Worm (Caenorhabditis elegans): ENCODE results near the gene F55G11.8.

The F55G11.8 gene

ce11 chrIV:12936221-12936776 lies 26.3 kb upstream of the F55G11.8 start, which contains the start of the genes cld-1 and dod-21 (continued):
- TF ChIP-seq cey-2 (tag; optimal IDR thresholded peaks at IDR 0.05; ENCODE audit: borderline replicate concordance, insufficient read depth) = no peak

ce11 chrIV:12941254-12941653 lies 21.4 kb upstream of the F55G11.8 start, which contains the start of gene dod-24:
Gene dod-24 (minus strand): TSS chrIV:12941354.
- TF ChIP-seq dve-1 (tag; optimal IDR thresholded peaks at IDR 0.05; ENCODE audit: insufficient read depth) (no peak), lsy-2 (tag; optimal IDR thresholded peaks at IDR 0.05) (no peak), lin-38 (GFP tag; IDR thresholded peaks at IDR 0.05) (no peak), ama-1 (optimal IDR thresholded peaks at IDR 0.05) (no peak), ceh-44 (GFP tag; IDR thresholded peaks at IDR 0.05) (no peak), ceh-82 (tag; optimal IDR thresholded peaks at IDR 0.05) (no peak), egl-27 (tag; optimal IDR thresholded peaks at IDR 0.05) (no peak), mxl-3 (GFP tag; optimal IDR thresholded peaks at IDR 0.05) (no peak), cey-2 (tag; optimal IDR thresholded peaks at IDR 0.05; ENCODE audit: borderline replicate concordance, insufficient read depth) (no peak), zip-11 (GFP tag; IDR thresholded peaks at IDR 0.05) (no peak), set-16 (GFP tag; IDR thresholded peaks at IDR 0.05) (no peak), Y48G9A.11 (GFP tag; IDR thresholded peaks at IDR 0.05) (no peak)

- TF ChIP-seq lin-15B (tag; optimal IDR thresholded peaks at IDR 0.05) = no peak
- TF ChIP-seq lin-1 (GFP tag; IDR thresholded peaks at IDR 0.05) = no peak
- no peak for TF ChIP-seq zip-2 (tag; optimal IDR thresholded peaks at IDR 0.05)
- TF ChIP-seq daf-8 (GFP tag; IDR thresholded peaks at IDR 0.05) = no peak
- no peak for TF ChIP-seq daf-16 (GFP tag; optimal IDR thresholded peaks at IDR 0.05)
- no peak for TF ChIP-seq daf-16 (tag; optimal IDR thresholded peaks at IDR 0.05)
- no peak for TF ChIP-seq zag-1 (tag; optimal IDR thresholded peaks at IDR 0.05)
- TF ChIP-seq lsy-2 (tag; optimal IDR thresholded peaks at IDR 0.05) = no peak
- TF ChIP-seq ces-1 (GFP tag; optimal IDR thresholded peaks at IDR 0.05) = no peak
- no peak for TF ChIP-seq snpc-4 (tag; optimal IDR thresholded peaks at IDR 0.05)
- no peak for TF ChIP-seq arid-1 (GFP tag; conservative IDR thresholded peaks at IDR 0.05)
- no peak for TF ChIP-seq ctbp-1 (GFP tag; IDR thresholded peaks at IDR 0.05)
- no peak for TF ChIP-seq jun-1 (tag; optimal IDR thresholded peaks at IDR 0.05)
These were observed 20.0 kb upstream of the F55G11.8 start, which contains the start of gene dct-19 for ce11 chrIV:12942633-12943032. Gene dct-19 (plus strand): TSS chrIV:12942933.

ce11 chrIV:12946488-12946887 lies 16.1 kb upstream of the F55G11.8 start, which contains the start of gene F55G11.1:
Gene F55G11.1 (minus strand): TSS chrIV:12946588.
- TF ChIP-seq nhr-28 (tag; optimal IDR thresholded peaks at IDR 0.05) = no peak
- no peak for TF ChIP-seq arid-1 (GFP tag; conservative IDR thresholded peaks at IDR 0.05)
- TF ChIP-seq zip-11 (GFP tag; IDR thresholded peaks at IDR 0.05) = no peak
- TF ChIP-seq attf-4 (tag; optimal IDR thresholded peaks at IDR 0.05) = no peak
- TF ChIP-seq saeg-2 (GFP tag; IDR thresholded peaks at IDR 0.05) = no peak
- no peak for TF ChIP-seq dmd-6 (GFP tag; IDR thresholded peaks at IDR 0.05)
- TF ChIP-seq ctbp-1 (GFP tag; IDR thresholded peaks at IDR 0.05) = no peak
- no peak for TF ChIP-seq T20F7.1 (GFP tag; optimal IDR thresholded peaks at IDR 0.05)
- TF ChIP-seq daf-16 (GFP tag; optimal IDR thresholded peaks at IDR 0.05) = no peak
- no peak for TF ChIP-seq daf-16 (tag; optimal IDR thresholded peaks at IDR 0.05)
- no peak for TF ChIP-seq Y105C5A.15 (GFP tag; IDR thresholded peaks at IDR 0.05)
- TF ChIP-seq Y75B8A.6 (GFP tag; IDR thresholded peaks at IDR 0.05) = no peak
- TF ChIP-seq ZK337.2 (GFP tag; IDR thresholded peaks at IDR 0.05) = no peak
- TF ChIP-seq lin-38 (GFP tag; IDR thresholded peaks at IDR 0.05) = no peak
- no peak for TF ChIP-seq skn-1 (tag; optimal IDR thresholded peaks at IDR 0.05)
- no peak for TF ChIP-seq pha-4 (GFP tag; IDR thresholded peaks at IDR 0.05)
- TF ChIP-seq pha-4 (tag; optimal IDR thresholded peaks at IDR 0.05) = no peak
- no peak for TF ChIP-seq lin-13 (GFP tag; optimal IDR thresholded peaks at IDR 0.05)
- TF ChIP-seq php-3 (GFP tag; IDR thresholded peaks at IDR 0.05) = no peak
- no peak for TF ChIP-seq dpl-1 (GFP tag; optimal IDR thresholded peaks at IDR 0.05)

All from whole organism, L4 larva.